Fruit fly (Drosophila melanogaster) whole organism, embryonic: ENCODE measurements around the gene Psn.

ENCODE experiments used
- Ada2b ChIP-seq: fragments of 200-800 bp; sonication (Bioruptor generic); IDR thresholded peaks from 2 replicates; pipeline ENCODE4 v1.3.6; 2022; ENCODE audit warnings: missing biosample characterization, missing genetic modification characterization
- Aef1 ChIP-seq: fragments of 200-800 bp; sonication (Bioruptor generic); IDR thresholded peaks from 3 replicates; pipeline ENCODE4 v1.3.6; 2022; ENCODE audit warnings: missing biosample characterization, missing genetic modification characterization
- Atf-2 ChIP-seq: fragments of 200-800 bp; sonication (Bioruptor generic); optimal IDR thresholded peaks from 2 replicates; lab custom pipeline; 2016; ENCODE audit warnings: missing biosample characterization, missing genetic modification characterization
- Bgb ChIP-seq: fragments of 200-800 bp; sonication (Bioruptor generic); IDR thresholded peaks from 2 replicates; pipeline ENCODE4 v1.3.6; 2022; ENCODE audit warnings: missing biosample characterization, missing genetic modification characterization; ENCODE audit not compliant: partially characterized antibody
- BtbVII ChIP-seq: fragments of 200-800 bp; sonication (Bioruptor generic); optimal IDR thresholded peaks from 3 replicates; lab custom pipeline; 2017; ENCODE audit warnings: missing biosample characterization, mild to moderate bottlenecking, missing genetic modification characterization
- CG10321 ChIP-seq: fragments of 200-800 bp; sonication (Bioruptor generic); IDR thresholded peaks from 2 replicates; pipeline ENCODE4 v1.3.6; 2022; ENCODE audit warnings: missing biosample characterization, missing genetic modification characterization
- CG10462 ChIP-seq: fragments of 200-800 bp; sonication (Bioruptor generic); optimal IDR thresholded peaks from 2 replicates; lab custom pipeline; 2016; ENCODE audit warnings: missing biosample characterization, missing genetic modification characterization
- CG11093 ChIP-seq: fragments of 200-800 bp; sonication (Bioruptor generic); IDR thresholded peaks from 3 replicates; pipeline ENCODE4 v1.3.6; 2022; ENCODE audit warnings: missing biosample characterization, missing genetic modification characterization
- CG11695 ChIP-seq: fragments of 200-800 bp; sonication (Bioruptor generic); IDR thresholded peaks from 3 replicates; pipeline ENCODE4 v1.3.6; 2022; ENCODE audit warnings: missing biosample characterization, missing genetic modification characterization
- CG11723 ChIP-seq: fragments of 200-800 bp; sonication (Bioruptor generic); optimal IDR thresholded peaks from 2 replicates; lab custom pipeline; 2017; ENCODE audit warnings: missing biosample characterization, mild to moderate bottlenecking, missing genetic modification characterization
- CG12391 ChIP-seq: fragments of 200-800 bp; sonication (Bioruptor generic); optimal IDR thresholded peaks from 3 replicates; lab custom pipeline; 2018; ENCODE audit warnings: missing biosample characterization, mild to moderate bottlenecking, missing genetic modification characterization, moderate library complexity
- CG17359 ChIP-seq: fragments of 200-800 bp; sonication (Bioruptor generic); optimal IDR thresholded peaks from 3 replicates; lab custom pipeline; 2018; ENCODE audit warnings: missing biosample characterization, mild to moderate bottlenecking, missing genetic modification characterization, moderate library complexity
- CG2129 ChIP-seq: fragments of 200-800 bp; sonication (Bioruptor generic); IDR thresholded peaks from 2 replicates; pipeline ENCODE4 v1.3.6; 2022; ENCODE audit warnings: missing biosample characterization, missing genetic modification characterization; ENCODE audit not compliant: partially characterized antibody
- CG2889 ChIP-seq: fragments of 200-800 bp; sonication (Bioruptor generic); IDR thresholded peaks from 3 replicates; pipeline ENCODE4 v1.3.6; 2022; ENCODE audit warnings: missing biosample characterization, missing genetic modification characterization
- CG31388 ChIP-seq: fragments of 200-800 bp; sonication (Bioruptor generic); optimal IDR thresholded peaks from 2 replicates; lab custom pipeline; 2016; ENCODE audit warnings: missing biosample characterization, missing genetic modification characterization
- CG3995 ChIP-seq: fragments of 200-800 bp; sonication (Bioruptor generic); optimal IDR thresholded peaks from 3 replicates; lab custom pipeline; 2016; ENCODE audit warnings: missing biosample characterization, missing genetic modification characterization
- CG4820 ChIP-seq: fragments of 200-800 bp; sonication (Bioruptor generic); optimal IDR thresholded peaks from 3 replicates; lab custom pipeline; 2016; ENCODE audit warnings: missing biosample characterization, missing genetic modification characterization
- CG5245 ChIP-seq: fragments of 200-800 bp; sonication (Bioruptor generic); optimal IDR thresholded peaks from 3 replicates; lab custom pipeline; 2016; ENCODE audit warnings: missing biosample characterization, missing genetic modification characterization
- CG7357 ChIP-seq: fragments of 200-800 bp; sonication (Bioruptor generic); IDR thresholded peaks from 3 replicates; pipeline ENCODE4 v1.3.6; 2022; ENCODE audit warnings: missing biosample characterization, missing genetic modification characterization
- E2f1 ChIP-seq: fragments of 200-800 bp; sonication (Bioruptor generic); IDR thresholded peaks from 2 replicates; pipeline ENCODE4 v1.3.6; 2022; ENCODE audit warnings: missing biosample characterization, missing genetic modification characterization
- Elba2 ChIP-seq: fragments of 200-800 bp; sonication (Bioruptor generic); optimal IDR thresholded peaks from 3 replicates; lab custom pipeline; 2016; ENCODE audit warnings: missing biosample characterization, missing genetic modification characterization
- HmgD ChIP-seq: fragments of 200-800 bp; sonication (Bioruptor generic); optimal IDR thresholded peaks from 3 replicates; lab custom pipeline; 2016; ENCODE audit warnings: missing biosample characterization, missing genetic modification characterization
- HmgZ ChIP-seq: fragments of 200-800 bp; sonication (Bioruptor generic); optimal IDR thresholded peaks from 2 replicates; lab custom pipeline; 2018; ENCODE audit warnings: missing biosample characterization, mild to moderate bottlenecking, missing genetic modification characterization
- Hmr ChIP-seq: fragments of 200-800 bp; sonication (Bioruptor generic); optimal IDR thresholded peaks from 3 replicates; lab custom pipeline; 2017; ENCODE audit warnings: mild to moderate bottlenecking, missing biosample characterization, missing genetic modification reagents, missing genetic modification characterization
- Lim3 ChIP-seq: fragments of 200-800 bp; sonication (Bioruptor generic); IDR thresholded peaks from 2 replicates; pipeline ENCODE4 v1.3.6; 2022; ENCODE audit warnings: missing biosample characterization, missing genetic modification characterization
- Mrtf ChIP-seq: fragments of 200-800 bp; sonication (Bioruptor generic); IDR thresholded peaks from 3 replicates; pipeline ENCODE4 v1.3.6; 2022; ENCODE audit warnings: missing biosample characterization, missing genetic modification characterization
- Nf-YA ChIP-seq: fragments of 200-800 bp; sonication (Bioruptor generic); IDR thresholded peaks from 2 replicates; pipeline ENCODE4 v1.3.6; 2022; ENCODE audit warnings: missing biosample characterization, missing genetic modification characterization
- NfI ChIP-seq: fragments of 200-800 bp; sonication (Bioruptor generic); optimal IDR thresholded peaks from 3 replicates; lab custom pipeline; 2018; ENCODE audit warnings: missing biosample characterization, mild to moderate bottlenecking, missing genetic modification characterization, moderate library complexity
- Ptx1 ChIP-seq: fragments of 200-800 bp; sonication (Bioruptor generic); IDR thresholded peaks from 2 replicates; pipeline ENCODE4 v1.3.6; 2022; ENCODE audit warnings: missing biosample characterization, missing genetic modification characterization
- Rfx ChIP-seq: fragments of 200-800 bp; sonication (Bioruptor generic); IDR thresholded peaks from 2 replicates; pipeline ENCODE4 v1.3.6; 2022; ENCODE audit warnings: missing biosample characterization, missing genetic modification characterization
- Six4 ChIP-seq: fragments of 200-800 bp; sonication (Bioruptor generic); optimal IDR thresholded peaks from 2 replicates; lab custom pipeline; 2016; ENCODE audit warnings: missing biosample characterization, missing genetic modification characterization
- Sry-β ChIP-seq: fragments of 200-800 bp; sonication (Bioruptor generic); optimal IDR thresholded peaks from 2 replicates; lab custom pipeline; 2018; ENCODE audit warnings: missing biosample characterization, mild to moderate bottlenecking, missing genetic modification characterization, moderate library complexity
- Taf1 ChIP-seq: fragments of 200-800 bp; sonication (Bioruptor generic); IDR thresholded peaks from 2 replicates; pipeline ENCODE4 v1.3.6; 2022; ENCODE audit warnings: missing biosample characterization, missing genetic modification characterization
- ara ChIP-seq: fragments of 200-800 bp; sonication (Bioruptor generic); IDR thresholded peaks from 2 replicates; pipeline ENCODE4 v1.3.6; 2022; ENCODE audit warnings: missing biosample characterization, missing genetic modification characterization
- br ChIP-seq: fragments of >200 bp; optimal IDR thresholded peaks from 2 replicates; lab custom pipeline; 2017
- ci ChIP-seq: fragments of 200-800 bp; sonication (Bioruptor generic); IDR thresholded peaks from 3 replicates; pipeline ENCODE4 v1.3.6; 2022; ENCODE audit warnings: missing biosample characterization, missing genetic modification characterization
- da ChIP-seq: fragments of 200-800 bp; sonication (Bioruptor generic); optimal IDR thresholded peaks from 2 replicates; lab custom pipeline; 2016; ENCODE audit warnings: missing biosample characterization, missing genetic modification characterization
- knrl ChIP-seq: fragments of 200-800 bp; sonication (Bioruptor generic); IDR thresholded peaks from 3 replicates; pipeline ENCODE4 v1.3.6; 2022; ENCODE audit warnings: missing biosample characterization, missing genetic modification characterization; ENCODE audit not compliant: partially characterized antibody
- mirr ChIP-seq: fragments of 200-800 bp; sonication (Bioruptor generic); optimal IDR thresholded peaks from 3 replicates; lab custom pipeline; 2018; ENCODE audit warnings: missing biosample characterization, mild to moderate bottlenecking, missing genetic modification characterization
- nmo ChIP-seq: fragments of 200-800 bp; sonication (Bioruptor generic); optimal IDR thresholded peaks from 2 replicates; lab custom pipeline; 2018; ENCODE audit warnings: missing biosample characterization, mild to moderate bottlenecking, missing genetic modification characterization, moderate library complexity
- pan ChIP-seq, 4 experiments: fragments of >200 bp in 3 of 4; fragments of 200-800 bp in 1 of 4; sonication (Bioruptor generic) in 1 of 4; optimal IDR thresholded peaks in 3 of 4; IDR thresholded peaks in 1 of 4; 2 replicates each; pipeline versions ENCODE4 v1.3.6 to Lab custom; 2017 to 2022; ENCODE audit warnings: missing biosample characterization in 2 of 4, missing genetic modification characterization in 2 of 4, mixed read lengths in 1 of 4
- pb ChIP-seq: fragments of 200-800 bp; sonication (Bioruptor generic); optimal IDR thresholded peaks from 3 replicates; lab custom pipeline; 2016; ENCODE audit warnings: missing biosample characterization, missing genetic modification characterization
- peb ChIP-seq: fragments of 200-800 bp; sonication (Bioruptor generic); IDR thresholded peaks from 2 replicates; pipeline ENCODE4 v1.3.6; 2022; ENCODE audit warnings: missing biosample characterization, missing genetic modification characterization
- ro ChIP-seq: fragments of 200-800 bp; sonication (Bioruptor generic); IDR thresholded peaks from 2 replicates; pipeline ENCODE4 v1.3.6; 2022; ENCODE audit warnings: missing biosample characterization, missing genetic modification characterization
- slp2 ChIP-seq: fragments of 200-800 bp; sonication (Bioruptor generic); optimal IDR thresholded peaks from 2 replicates; lab custom pipeline; 2016; ENCODE audit warnings: missing biosample characterization, missing genetic modification characterization
- so ChIP-seq: fragments of 200-800 bp; sonication (Bioruptor generic); IDR thresholded peaks from 3 replicates; pipeline ENCODE4 v1.3.6; 2022; ENCODE audit warnings: missing biosample characterization, missing genetic modification characterization
- stc ChIP-seq: fragments of 200-800 bp; sonication (Bioruptor generic); IDR thresholded peaks from 2 replicates; pipeline ENCODE4 v1.3.6; 2022; ENCODE audit warnings: missing biosample characterization, missing genetic modification characterization
- tap ChIP-seq: fragments of 200-800 bp; optimal IDR thresholded peaks from 3 replicates; lab custom pipeline; 2019; ENCODE audit warnings: missing biosample characterization, mild to moderate bottlenecking, missing genetic modification characterization, moderate library complexity
- tna ChIP-seq: fragments of 200-800 bp; sonication (Bioruptor generic); IDR thresholded peaks from 2 replicates; pipeline ENCODE4 v1.3.6; 2022; ENCODE audit warnings: missing biosample characterization, missing genetic modification characterization; ENCODE audit not compliant: partially characterized antibody
- ttk ChIP-seq: fragments of 200-800 bp; sonication (Bioruptor generic); IDR thresholded peaks from 2 replicates; pipeline ENCODE4 v2.1.2; 2022; ENCODE audit warnings: missing biosample characterization, missing genetic modification characterization

Gene Psn

DNA sequence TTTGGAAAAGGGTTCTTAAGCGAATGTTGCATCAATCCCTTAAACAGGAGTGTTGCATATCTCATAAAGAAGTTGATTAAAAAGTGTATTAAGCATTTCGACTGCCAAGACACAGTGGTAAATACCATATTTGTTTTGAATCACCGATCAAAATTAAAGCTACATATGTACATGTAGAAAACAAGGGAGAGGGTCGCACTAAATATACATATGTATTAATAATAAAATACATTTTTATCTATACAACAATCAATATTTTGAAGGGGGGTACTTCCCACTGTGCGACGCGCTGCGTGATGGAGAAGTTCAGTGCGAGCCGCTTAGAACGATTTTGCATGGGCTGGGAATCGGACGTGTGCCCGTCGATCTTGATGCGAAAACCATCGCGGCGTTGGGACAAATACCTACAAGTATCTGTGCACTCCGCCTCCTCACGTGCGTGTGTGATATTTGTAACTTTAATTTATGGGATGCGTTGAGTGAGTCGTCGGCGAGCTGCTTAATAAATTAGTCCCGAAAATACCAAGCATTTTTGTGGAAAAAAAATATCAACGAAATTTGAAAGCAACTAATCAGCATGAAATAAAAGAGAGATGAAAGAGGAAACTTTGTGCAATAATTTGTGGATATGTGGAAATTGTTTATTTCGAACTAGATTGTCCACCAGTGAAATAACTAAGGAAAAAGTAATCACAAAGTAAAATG, 12.7 kb downstream of the Psn start (continued):
- TF ChIP-seq CG5245 (GFP tag; lab: Kevin White, UChicago) (peak; percentile 80), br (lab: Kevin White, UChicago) (no peak), CG11695 (GFP tag; lab: Robert Waterston, UW) (peak; percentile 94), CG3995 (GFP tag; lab: Kevin White, UChicago) (no peak), CG12391 (tag; lab: Kevin White, UChicago) (peak; percentile 84), Sry-β (GFP tag; lab: Kevin White, UChicago) (no peak), pan (optimal IDR thresholded peaks at IDR 0.05; lab: Kevin White, UChicago) (no peak), pan (GFP tag; optimal IDR thresholded peaks at IDR 0.05 in 1 of 2, IDR thresholded peaks at IDR 0.05 in 1 of 2) (peak in 1 of 2 experiments; percentile 94), da (GFP tag; lab: Kevin White, UChicago) (no peak), CG31388 (GFP tag; lab: Kevin White, UChicago) (peak; percentile 71), Lim3 (GFP tag; lab: Robert Waterston, UW) (peak; percentile 65; the same call in 1 of the 2 replicates), CG2889 (GFP tag; lab: Robert Waterston, UW) (peak; percentile 86), so (GFP tag; lab: Robert Waterston, UW) (peak; percentile 91), Rfx (GFP tag; lab: Robert Waterston, UW) (peak; percentile 91), HmgZ (tag; lab: Kevin White, UChicago) (peak; percentile 74), Nf-YA (GFP tag; lab: Robert Waterston, UW) (peak; percentile 89), knrl (GFP tag; lab: Robert Waterston, UW) (peak; percentile 35; the same call in 1 of the 3 replicates), CG2129 (no peak), pb (GFP tag; lab: Kevin White, UChicago) (no peak), Taf1 (GFP tag; lab: Robert Waterston, UW) (peak; percentile 82), tna (GFP tag; lab: Robert Waterston, UW) (0 out of 2 replicates have a peak, but pooled peaks have one; percentile 27), CG10462 (GFP tag; lab: Kevin White, UChicago) (peak; percentile 54), Mrtf (GFP tag; lab: Robert Waterston, UW) (peak; percentile 84), Ptx1 (GFP tag; lab: Robert Waterston, UW) (peak; percentile 93), Elba2 (GFP tag; lab: Kevin White, UChicago) (peak; percentile 32), slp2 (no peak), Bgb (GFP tag; lab: Robert Waterston, UW) (0 out of 2 replicates have a peak, but pooled peaks have one; percentile 21), Atf-2 (GFP tag; lab: Kevin White, UChicago) (no peak), Six4 (GFP tag; lab: Kevin White, UChicago) (peak; percentile 80), HmgD (GFP tag; lab: Kevin White, UChicago) (no peak), nmo (GFP tag; lab: Kevin White, UChicago) (peak; percentile 87), ro (GFP tag; lab: Robert Waterston, UW) (0 out of 2 replicates have a peak, but pooled peaks have one; percentile 46), peb (GFP tag; lab: Robert Waterston, UW) (peak; percentile 81), CG11723 (peak; percentile 54), Aef1 (GFP tag; lab: Robert Waterston, UW) (peak; percentile 84), mirr (GFP tag; lab: Kevin White, UChicago) (no peak), CG11093 (GFP tag; lab: Robert Waterston, UW) (peak; percentile 85), CG7357 (GFP tag; lab: Robert Waterston, UW) (peak; percentile 80; the same call in 2 of the 3 replicates), ci (GFP tag; lab: Robert Waterston, UW) (peak; percentile 95), Ada2b (GFP tag; lab: Robert Waterston, UW) (peak; percentile 94), stc (GFP tag; lab: Robert Waterston, UW) (peak; percentile 91), NfI (GFP tag; lab: Kevin White, UChicago) (peak; percentile 73), CG10321 (peak; percentile 24; the same call in 1 of the 2 replicates), CG17359 (peak; percentile 90), BtbVII (GFP tag; lab: Kevin White, UChicago) (peak; percentile 84), CG4820 (GFP tag; lab: Kevin White, UChicago) (peak; percentile 80), tap (peak; percentile 84), ttk (GFP tag; lab: Robert Waterston, UW) (peak; percentile 87), Hmr (GFP tag; lab: Kevin White, UChicago) (peak; percentile 84), E2f1 (peak; percentile 90), ara (GFP tag; lab: Robert Waterston, UW) (peak; percentile 90)
